Fruit fly (Drosophila melanogaster) whole organism, embryonic: ENCODE data around the gene CG9393.

Experiments
- Bgb ChIP-seq: fragments of 200-800 bp; sonication (Bioruptor generic); IDR thresholded peaks from 2 replicates; pipeline ENCODE4 v1.3.6; 2022; ENCODE audit warnings: missing biosample characterization, missing genetic modification characterization; ENCODE audit not compliant: partially characterized antibody
- CG11247 ChIP-seq: fragments of 200-800 bp; sonication (Bioruptor generic); IDR thresholded peaks from 2 replicates; pipeline ENCODE4 v1.3.6; 2022; ENCODE audit warnings: missing biosample characterization, missing genetic modification characterization
- CG11695 ChIP-seq: fragments of 200-800 bp; sonication (Bioruptor generic); IDR thresholded peaks from 3 replicates; pipeline ENCODE4 v1.3.6; 2022; ENCODE audit warnings: missing biosample characterization, missing genetic modification characterization
- CG15073 ChIP-seq: fragments of 200-800 bp; sonication (Bioruptor generic); optimal IDR thresholded peaks from 2 replicates; lab custom pipeline; 2016; ENCODE audit warnings: missing biosample characterization, missing genetic modification characterization
- CG17328 ChIP-seq: fragments of 200-800 bp; sonication (Bioruptor generic); IDR thresholded peaks from 2 replicates; pipeline ENCODE4 v1.3.6; 2022; ENCODE audit warnings: missing biosample characterization, missing genetic modification characterization
- CG17612 ChIP-seq: fragments of 200-800 bp; sonication (Bioruptor generic); IDR thresholded peaks from 2 replicates; pipeline ENCODE4 v1.3.6; 2022; ENCODE audit warnings: missing biosample characterization, missing genetic modification characterization
- CG18011 ChIP-seq: fragments of 200-800 bp; sonication (Bioruptor generic); optimal IDR thresholded peaks from 2 replicates; lab custom pipeline; 2017; ENCODE audit warnings: missing biosample characterization, missing genetic modification characterization, mild to moderate bottlenecking, moderate library complexity, missing genotype
- CG2129 ChIP-seq: fragments of 200-800 bp; sonication (Bioruptor generic); IDR thresholded peaks from 2 replicates; pipeline ENCODE4 v1.3.6; 2022; ENCODE audit warnings: missing biosample characterization, missing genetic modification characterization; ENCODE audit not compliant: partially characterized antibody
- CG2712 ChIP-seq: fragments of 200-800 bp; optimal IDR thresholded peaks from 3 replicates; lab custom pipeline; 2019; ENCODE audit warnings: missing biosample characterization, mild to moderate bottlenecking, missing genetic modification characterization, moderate library complexity
- CG2889 ChIP-seq: fragments of 200-800 bp; sonication (Bioruptor generic); IDR thresholded peaks from 3 replicates; pipeline ENCODE4 v1.3.6; 2022; ENCODE audit warnings: missing biosample characterization, missing genetic modification characterization
- CG30403 ChIP-seq: fragments of 200-800 bp; sonication (Bioruptor generic); optimal IDR thresholded peaks from 3 replicates; lab custom pipeline; 2016; ENCODE audit warnings: missing biosample characterization, missing genetic modification characterization
- CG33213 ChIP-seq: fragments of 200-800 bp; sonication (Bioruptor generic); optimal IDR thresholded peaks from 3 replicates; lab custom pipeline; 2016; ENCODE audit warnings: missing biosample characterization, missing genetic modification characterization
- CG3847 ChIP-seq: fragments of 200-800 bp; sonication (Bioruptor generic); IDR thresholded peaks from 2 replicates; pipeline ENCODE4 v1.3.6; 2022; ENCODE audit warnings: missing biosample characterization, missing genetic modification characterization
- CG6854 ChIP-seq: fragments of 200-800 bp; sonication (Bioruptor generic); optimal IDR thresholded peaks from 3 replicates; lab custom pipeline; 2017; ENCODE audit warnings: missing biosample characterization, mild to moderate bottlenecking, missing genetic modification characterization
- CG7745 ChIP-seq: fragments of 200-800 bp; sonication (Bioruptor generic); optimal IDR thresholded peaks from 2 replicates; lab custom pipeline; 2018; ENCODE audit warnings: missing biosample characterization, mild to moderate bottlenecking, missing genetic modification characterization, moderate library complexity
- CG7839 ChIP-seq: fragments of 200-800 bp; sonication (Bioruptor generic); optimal IDR thresholded peaks from 3 replicates; lab custom pipeline; 2018; ENCODE audit warnings: missing biosample characterization, mild to moderate bottlenecking, missing genetic modification characterization, moderate library complexity
- CG9817 ChIP-seq: fragments of 200-800 bp; sonication (Bioruptor generic); optimal IDR thresholded peaks from 2 replicates; lab custom pipeline; 2018; ENCODE audit warnings: missing biosample characterization, mild to moderate bottlenecking, missing genetic modification characterization, moderate library complexity
- CrebB ChIP-seq: fragments of 200-800 bp; sonication (Bioruptor generic); optimal IDR thresholded peaks from 3 replicates; lab custom pipeline; 2018; ENCODE audit warnings: missing biosample characterization, mild to moderate bottlenecking, missing genetic modification characterization
- Drgx ChIP-seq: fragments of 200-800 bp; sonication (Bioruptor generic); IDR thresholded peaks from 2 replicates; pipeline ENCODE4 v1.3.6; 2022; ENCODE audit warnings: missing biosample characterization, missing genetic modification characterization
- Elba2 ChIP-seq: fragments of 200-800 bp; sonication (Bioruptor generic); optimal IDR thresholded peaks from 3 replicates; lab custom pipeline; 2016; ENCODE audit warnings: missing biosample characterization, missing genetic modification characterization
- Fer1 ChIP-seq: fragments of 200-800 bp; sonication (Bioruptor generic); optimal IDR thresholded peaks from 2 replicates; lab custom pipeline; 2017; ENCODE audit warnings: missing biosample characterization, mild to moderate bottlenecking, missing genetic modification characterization
- Fer2 ChIP-seq: fragments of 200-800 bp; sonication (Bioruptor generic); optimal IDR thresholded peaks from 2 replicates; lab custom pipeline; 2018; ENCODE audit warnings: missing biosample characterization, mild to moderate bottlenecking, missing genetic modification characterization, moderate library complexity
- GATAe ChIP-seq: fragments of 200-800 bp; sonication (Bioruptor generic); conservative IDR thresholded peaks from 2 replicates; pipeline ENCODE4 v1.3.6; 2022; ENCODE audit warnings: missing biosample characterization, missing genetic modification characterization
- HLH3B ChIP-seq: fragments of 200-800 bp; sonication (Bioruptor generic); IDR thresholded peaks from 2 replicates; pipeline ENCODE4 v1.3.6; 2022; ENCODE audit warnings: missing biosample characterization, missing genetic modification characterization
- Hey ChIP-seq: fragments of 200-800 bp; sonication (Bioruptor generic); optimal IDR thresholded peaks from 3 replicates; lab custom pipeline; 2018; ENCODE audit warnings: missing biosample characterization, mild to moderate bottlenecking, missing genetic modification characterization
- Hr51 ChIP-seq, 2 experiments: fragments of 200-800 bp; sonication (Bioruptor generic); optimal IDR thresholded peaks; 2 replicates in 1 of 2; 3 replicates in 1 of 2; lab custom pipeline; 2016 to 2018; ENCODE audit warnings: missing biosample characterization in 2 of 2, missing genetic modification characterization in 2 of 2, mild to moderate bottlenecking in 1 of 2, moderate library complexity in 1 of 2
- MBD-R2 ChIP-seq: fragments of 200-800 bp; sonication (Bioruptor generic); IDR thresholded peaks from 2 replicates; pipeline ENCODE4 v1.3.6; 2022; ENCODE audit warnings: missing biosample characterization, missing genetic modification characterization
- Nf-YB ChIP-seq: fragments of 200-800 bp; sonication (Bioruptor generic); optimal IDR thresholded peaks from 3 replicates; lab custom pipeline; 2019; ENCODE audit warnings: missing biosample characterization, mild to moderate bottlenecking, missing genetic modification characterization, moderate library complexity
- Oli ChIP-seq: fragments of 200-800 bp; sonication (Bioruptor generic); optimal IDR thresholded peaks from 2 replicates; lab custom pipeline; 2018; ENCODE audit warnings: missing biosample characterization, mild to moderate bottlenecking, missing genetic modification characterization, moderate library complexity
- Rfx ChIP-seq: fragments of 200-800 bp; sonication (Bioruptor generic); IDR thresholded peaks from 2 replicates; pipeline ENCODE4 v1.3.6; 2022; ENCODE audit warnings: missing biosample characterization, missing genetic modification characterization
- Sox100B ChIP-seq: fragments of 200-800 bp; sonication (Bioruptor generic); optimal IDR thresholded peaks from 3 replicates; lab custom pipeline; 2018; ENCODE audit warnings: missing biosample characterization, mild to moderate bottlenecking, missing genetic modification characterization
- Sox102F ChIP-seq: fragments of 200-800 bp; sonication (Bioruptor generic); optimal IDR thresholded peaks from 2 replicates; lab custom pipeline; 2018; ENCODE audit warnings: missing biosample characterization, mild to moderate bottlenecking, missing genetic modification characterization, moderate library complexity
- ap ChIP-seq: fragments of 200-800 bp; sonication (Bioruptor generic); IDR thresholded peaks from 2 replicates; pipeline ENCODE4 v1.3.6; 2022; ENCODE audit warnings: missing biosample characterization, missing genetic modification characterization
- ash1 ChIP-seq: fragments of 200-800 bp; sonication (Bioruptor generic); optimal IDR thresholded peaks from 2 replicates; lab custom pipeline; 2018; ENCODE audit warnings: missing biosample characterization, mild to moderate bottlenecking, missing genetic modification characterization
- bigmax ChIP-seq: fragments of 200-800 bp; sonication (Bioruptor generic); optimal IDR thresholded peaks from 2 replicates; lab custom pipeline; 2018; ENCODE audit warnings: missing biosample characterization, mild to moderate bottlenecking, missing genetic modification characterization
- ind ChIP-seq: fragments of 200-800 bp; sonication (Bioruptor generic); optimal IDR thresholded peaks from 3 replicates; lab custom pipeline; 2016; ENCODE audit warnings: missing biosample characterization, missing genetic modification characterization
- knrl ChIP-seq: fragments of 200-800 bp; sonication (Bioruptor generic); IDR thresholded peaks from 3 replicates; pipeline ENCODE4 v1.3.6; 2022; ENCODE audit warnings: missing biosample characterization, missing genetic modification characterization; ENCODE audit not compliant: partially characterized antibody
- lab ChIP-seq: fragments of 200-800 bp; sonication (Bioruptor generic); optimal IDR thresholded peaks from 3 replicates; lab custom pipeline; 2017; ENCODE audit warnings: missing biosample characterization, missing genetic modification characterization, mild to moderate bottlenecking, moderate library complexity, missing genetic modification reagents
- psq ChIP-seq: fragments of 200-800 bp; sonication (Bioruptor generic); optimal IDR thresholded peaks from 2 replicates; lab custom pipeline; 2017; ENCODE audit warnings: missing biosample characterization, missing genetic modification characterization
- pzg ChIP-seq: fragments of 200-800 bp; sonication (Bioruptor generic); optimal IDR thresholded peaks from 3 replicates; lab custom pipeline; 2018; ENCODE audit warnings: missing biosample characterization, mild to moderate bottlenecking, missing genetic modification characterization, moderate library complexity
- sug ChIP-seq: fragments of 200-800 bp; optimal IDR thresholded peaks from 2 replicates; lab custom pipeline; 2019; ENCODE audit warnings: missing biosample characterization, mild to moderate bottlenecking, missing genetic modification characterization, moderate library complexity
- tup ChIP-seq: fragments of 200-800 bp; sonication (Bioruptor generic); optimal IDR thresholded peaks from 2 replicates; lab custom pipeline; 2016; ENCODE audit warnings: missing biosample characterization, mild to moderate bottlenecking, missing genetic modification characterization, moderate library complexity
- wdn ChIP-seq: fragments of 200-800 bp; sonication (Bioruptor generic); IDR thresholded peaks from 2 replicates; pipeline ENCODE4 v1.3.6; 2022; ENCODE audit warnings: missing biosample characterization, missing genetic modification characterization
- zfh1 ChIP-seq: fragments of 200-800 bp; sonication (Bioruptor generic); IDR thresholded peaks from 3 replicates; pipeline ENCODE4 v1.3.6; 2022; ENCODE audit warnings: missing biosample characterization, missing genetic modification characterization

The CG9393 gene

dm6 chr3R:9577382-9578137, 14.1 kb upstream of the CG9393 start, which contains the start of the genes Kap-alpha3 and Son (continued):
- TF ChIP-seq pzg (peak; percentile 86), CG30403 (peak; percentile 94), CG17328 (GFP tag; lab: Robert Waterston, UW) (peak; percentile 89), zfh1 (peak; percentile 81), ash1 (peak; percentile 90), Sox102F (peak; percentile 80), CG15073 (GFP tag; lab: Kevin White, UChicago) (peak; percentile 57), CG2712 (peak; percentile 89), CG6854 (GFP tag; lab: Kevin White, UChicago) (peak; percentile 90), ap (GFP tag; lab: Robert Waterston, UW) (peak; percentile 82), CG17612 (GFP tag; lab: Robert Waterston, UW) (peak; percentile 66), CG7839 (tag; lab: Kevin White, UChicago) (peak; percentile 89), wdn (GFP tag; lab: Robert Waterston, UW) (peak; percentile 74; the same call in 1 of the 2 replicates), Hr51 (GFP tag; optimal IDR thresholded peaks at IDR 0.05; lab: Kevin White, UChicago) (peak; percentile 86 to 95), Fer1 (GFP tag; lab: Kevin White, UChicago) (peak; percentile 94), CG3847 (GFP tag; lab: Robert Waterston, UW) (peak; percentile 93), Fer2 (tag; lab: Kevin White, UChicago) (peak; percentile 92), CG2129 (GFP tag; lab: Robert Waterston, UW) (peak; percentile 75), HLH3B (GFP tag; lab: Robert Waterston, UW) (peak; percentile 85), CG33213 (peak; percentile 96), Drgx (GFP tag; lab: Robert Waterston, UW) (peak; percentile 47; the same call in 1 of the 2 replicates), Bgb (GFP tag; lab: Robert Waterston, UW) (peak; percentile 78), Rfx (peak; percentile 93), Sox100B (GFP tag; lab: Kevin White, UChicago) (peak; percentile 95), CrebB (tag; lab: Kevin White, UChicago) (peak; percentile 91), CG7745 (tag; lab: Kevin White, UChicago) (peak; percentile 42), lab (GFP tag; lab: Kevin White, UChicago) (peak; percentile 96), CG11247 (GFP tag; lab: Robert Waterston, UW) (peak; percentile 83), ind (GFP tag; lab: Kevin White, UChicago) (peak; percentile 90), MBD-R2 (peak; percentile 67; the same call in 1 of the 2 replicates), Nf-YB (GFP tag; lab: Kevin White, UChicago) (peak; percentile 78), Elba2 (GFP tag; lab: Kevin White, UChicago) (peak; percentile 5), bigmax (peak; percentile 69), CG2889 (GFP tag; lab: Robert Waterston, UW) (peak; percentile 82), CG18011 (GFP tag; lab: Kevin White, UChicago) (peak; percentile 80), knrl (GFP tag; lab: Robert Waterston, UW) (peak; percentile 91), Hey (peak; percentile 93), CG9817 (peak; percentile 94), GATAe (GFP tag; lab: Robert Waterston, UW) (peak; percentile 62; the same call in 1 of the 2 replicates), tup (peak; percentile 86), sug (peak; percentile 95), psq (peak; percentile 79), CG11695 (peak; percentile 79), Oli (peak; percentile 84)
